Fruit fly (Drosophila melanogaster) whole organism, prepupa: ENCODE measurements around the gene CG6094.

Source experiments
- CG10631 ChIP-seq: fragments of 200-800 bp; sonication (Bioruptor generic); optimal IDR thresholded peaks from 2 replicates; lab custom pipeline; 2016; ENCODE audit warnings: missing biosample characterization, missing genetic modification characterization
- CG10669 ChIP-seq: fragments of 200-800 bp; sonication (Bioruptor generic); optimal IDR thresholded peaks from 3 replicates; lab custom pipeline; 2018; ENCODE audit warnings: missing biosample characterization, mild to moderate bottlenecking, missing genetic modification characterization, moderate library complexity
- CG11294 ChIP-seq: fragments of 200-800 bp; sonication (Bioruptor generic); IDR thresholded peaks from 2 replicates; pipeline ENCODE4 v1.3.6; 2022; ENCODE audit warnings: missing biosample characterization, missing genetic modification characterization
- CG11762 ChIP-seq: fragments of 200-800 bp; sonication (Bioruptor generic); optimal IDR thresholded peaks from 3 replicates; lab custom pipeline; 2016; ENCODE audit warnings: missing biosample characterization, missing genetic modification characterization; ENCODE audit not compliant: insufficient read depth
- CG15336 ChIP-seq: fragments of 200-800 bp; sonication (Bioruptor generic); IDR thresholded peaks from 2 replicates; pipeline ENCODE4 v1.3.6; 2022; ENCODE audit warnings: missing biosample characterization, missing genetic modification characterization
- CG16779 ChIP-seq: fragments of 200-800 bp; sonication (Bioruptor generic); optimal IDR thresholded peaks from 3 replicates; lab custom pipeline; 2017; ENCODE audit warnings: missing biosample characterization, mild to moderate bottlenecking, missing genetic modification characterization
- CG31627 ChIP-seq: fragments of 200-800 bp; sonication (Bioruptor generic); optimal IDR thresholded peaks from 3 replicates; lab custom pipeline; 2016; ENCODE audit warnings: missing biosample characterization, missing genetic modification characterization
- CG32006 ChIP-seq: fragments of 200-800 bp; sonication (Bioruptor generic); optimal IDR thresholded peaks from 3 replicates; lab custom pipeline; 2017; ENCODE audit warnings: missing biosample characterization, mild to moderate bottlenecking, missing genetic modification characterization
- CG34406 ChIP-seq: fragments of 200-800 bp; sonication (Bioruptor generic); optimal IDR thresholded peaks from 3 replicates; lab custom pipeline; 2016; ENCODE audit warnings: missing biosample characterization, missing genetic modification characterization
- CG3919 ChIP-seq: fragments of 200-800 bp; sonication (Bioruptor generic); optimal IDR thresholded peaks from 3 replicates; lab custom pipeline; 2016; ENCODE audit warnings: missing biosample characterization, missing genetic modification characterization
- CG6276 ChIP-seq: fragments of 200-800 bp; sonication (Bioruptor generic); optimal IDR thresholded peaks from 2 replicates; lab custom pipeline; 2017; ENCODE audit warnings: missing biosample characterization, mild to moderate bottlenecking, missing genetic modification characterization
- CG6792 ChIP-seq: fragments of 200-800 bp; sonication (Bioruptor generic); optimal IDR thresholded peaks from 3 replicates; lab custom pipeline; 2016; ENCODE audit warnings: missing biosample characterization, missing genetic modification characterization
- CG6808 ChIP-seq: fragments of 200-800 bp; sonication (Bioruptor generic); optimal IDR thresholded peaks from 3 replicates; lab custom pipeline; 2017; ENCODE audit warnings: missing biosample characterization, missing genetic modification characterization, mild to moderate bottlenecking, moderate library complexity, missing genetic modification reagents
- CG7368 ChIP-seq: fragments of 200-800 bp; sonication (Bioruptor generic); optimal IDR thresholded peaks from 3 replicates; lab custom pipeline; 2016; ENCODE audit warnings: missing biosample characterization, missing genetic modification characterization
- CG8319 ChIP-seq: fragments of 200-800 bp; sonication (Bioruptor generic); optimal IDR thresholded peaks from 3 replicates; lab custom pipeline; 2016; ENCODE audit warnings: missing biosample characterization, missing genetic modification characterization
- CG9139 ChIP-seq: fragments of 200-800 bp; sonication (Bioruptor generic); optimal IDR thresholded peaks from 3 replicates; lab custom pipeline; 2017; ENCODE audit warnings: missing biosample characterization, mild to moderate bottlenecking, missing genetic modification characterization
- Eip93F ChIP-seq: fragments of 200-800 bp; sonication (Bioruptor generic); optimal IDR thresholded peaks from 2 replicates; lab custom pipeline; 2016; ENCODE audit warnings: missing biosample characterization, mild to moderate bottlenecking, missing genetic modification characterization
- Ets96B ChIP-seq: fragments of 200-800 bp; optimal IDR thresholded peaks from 2 replicates; lab custom pipeline; 2019; ENCODE audit warnings: missing biosample characterization, mild to moderate bottlenecking, missing genetic modification characterization, moderate library complexity
- Gug ChIP-seq: fragments of 200-800 bp; sonication (Bioruptor generic); IDR thresholded peaks from 2 replicates; pipeline ENCODE4 v1.3.6; 2022; ENCODE audit warnings: missing biosample characterization, missing genetic modification characterization
- Hr39 ChIP-seq: fragments of 200-800 bp; sonication (Bioruptor generic); optimal IDR thresholded peaks from 2 replicates; lab custom pipeline; 2016; ENCODE audit warnings: missing biosample characterization, missing genetic modification characterization
- Hr4 ChIP-seq: fragments of 200-800 bp; sonication (Bioruptor generic); optimal IDR thresholded peaks from 3 replicates; lab custom pipeline; 2016; ENCODE audit warnings: missing biosample characterization, missing genetic modification characterization
- Lpt ChIP-seq: fragments of 200-800 bp; sonication (Bioruptor generic); optimal IDR thresholded peaks from 3 replicates; lab custom pipeline; 2016; ENCODE audit warnings: missing biosample characterization, missing genetic modification characterization
- OdsH ChIP-seq: fragments of 200-800 bp; sonication (Bioruptor generic); optimal IDR thresholded peaks from 3 replicates; lab custom pipeline; 2016; ENCODE audit warnings: missing biosample characterization, missing genetic modification characterization
- Smox ChIP-seq: fragments of 200-800 bp; sonication (Bioruptor generic); optimal IDR thresholded peaks from 3 replicates; lab custom pipeline; 2016; ENCODE audit warnings: missing biosample characterization, missing genetic modification characterization
- acj6 ChIP-seq: fragments of 200-800 bp; sonication (Bioruptor generic); optimal IDR thresholded peaks from 3 replicates; lab custom pipeline; 2016; ENCODE audit warnings: missing biosample characterization, missing genetic modification characterization
- cyc ChIP-seq: fragments of 200-800 bp; sonication (Bioruptor generic); optimal IDR thresholded peaks from 3 replicates; lab custom pipeline; 2016; ENCODE audit warnings: missing biosample characterization, missing genetic modification characterization
- dsx ChIP-seq: fragments of 200-800 bp; optimal IDR thresholded peaks from 3 replicates; lab custom pipeline; 2019; ENCODE audit warnings: missing biosample characterization, mild to moderate bottlenecking, missing genetic modification characterization, moderate library complexity; ENCODE audit not compliant: poor library complexity, severe bottlenecking
- esn ChIP-seq: fragments of 200-800 bp; sonication (Bioruptor generic); optimal IDR thresholded peaks from 2 replicates; lab custom pipeline; 2016; ENCODE audit warnings: missing biosample characterization, mild to moderate bottlenecking, missing genetic modification characterization, moderate library complexity
- fd59A ChIP-seq: fragments of 200-800 bp; sonication (Bioruptor generic); optimal IDR thresholded peaks from 2 replicates; lab custom pipeline; 2017; ENCODE audit warnings: missing biosample characterization, mild to moderate bottlenecking, missing genetic modification characterization, missing genetic modification reagents
- fkh ChIP-seq: fragments of 200-800 bp; sonication (Bioruptor generic); optimal IDR thresholded peaks from 3 replicates; lab custom pipeline; 2017; ENCODE audit warnings: missing biosample characterization, mild to moderate bottlenecking, missing genetic modification characterization, moderate library complexity
- lz ChIP-seq: fragments of 200-800 bp; sonication (Bioruptor generic); optimal IDR thresholded peaks from 3 replicates; lab custom pipeline; 2016; ENCODE audit warnings: missing biosample characterization, missing genetic modification characterization
- net ChIP-seq: fragments of 200-800 bp; sonication (Bioruptor generic); optimal IDR thresholded peaks from 3 replicates; lab custom pipeline; 2016; ENCODE audit warnings: missing biosample characterization, missing genetic modification characterization
- pdm3 ChIP-seq: fragments of 200-800 bp; sonication (Bioruptor generic); optimal IDR thresholded peaks from 3 replicates; lab custom pipeline; 2016; ENCODE audit warnings: missing biosample characterization, missing genetic modification characterization
- salr ChIP-seq, 2 experiments: fragments of 200-800 bp; sonication (Bioruptor generic); optimal IDR thresholded peaks; 3 replicates each; lab custom pipeline; 2016 to 2018; ENCODE audit warnings: missing biosample characterization in 2 of 2, missing genetic modification characterization in 2 of 2, mild to moderate bottlenecking in 1 of 2
- spab ChIP-seq: fragments of 200-800 bp; sonication (Bioruptor generic); optimal IDR thresholded peaks from 2 replicates; lab custom pipeline; 2017; ENCODE audit warnings: missing biosample characterization, mild to moderate bottlenecking, missing genetic modification characterization, missing genetic modification reagents
- ss ChIP-seq, 2 experiments: fragments of 200-800 bp; sonication (Bioruptor generic); optimal IDR thresholded peaks; 2 replicates in 1 of 2; 3 replicates in 1 of 2; lab custom pipeline; 2017 to 2018; ENCODE audit warnings: mild to moderate bottlenecking in 2 of 2, missing biosample characterization in 2 of 2, missing genetic modification characterization in 2 of 2, moderate library complexity in 1 of 2
- svp ChIP-seq: fragments of 200-800 bp; sonication (Bioruptor generic); peaks from one replicate; lab custom pipeline; 2016; ENCODE audit warnings: missing biosample characterization, missing genetic modification characterization
- topi ChIP-seq: fragments of 200-800 bp; sonication (Bioruptor generic); optimal IDR thresholded peaks from 3 replicates; lab custom pipeline; 2016; ENCODE audit warnings: missing biosample characterization, missing genetic modification characterization
- vri ChIP-seq: fragments of 200-800 bp; sonication (Bioruptor generic); optimal IDR thresholded peaks from 3 replicates; lab custom pipeline; 2016; ENCODE audit warnings: missing biosample characterization, mild to moderate bottlenecking, missing genetic modification characterization

CG6094 gene

dm6 chr2L:10468388-10468787 is 38.5 kb upstream of the CG6094 start (continued):
- TF ChIP-seq fd59A (GFP tag; lab: Kevin White, UChicago) (peak; percentile 27), CG6808 (GFP tag; lab: Kevin White, UChicago) (peak; percentile 48), Ets96B (tag; lab: Kevin White, UChicago) (peak; percentile 69), Gug (no peak), CG10669 (GFP tag; lab: Kevin White, UChicago) (peak; percentile 75), Eip93F (no peak), CG32006 (GFP tag; lab: Kevin White, UChicago) (peak; percentile 67), CG3919 (peak; percentile 55), vri (GFP tag; lab: Kevin White, UChicago) (no peak), CG31627 (peak; percentile 14), CG16779 (tag; lab: Kevin White, UChicago) (no peak), lz (GFP tag; lab: Kevin White, UChicago) (peak; percentile 7), CG10631 (GFP tag; lab: Kevin White, UChicago) (peak; percentile 46), topi (GFP tag; lab: Kevin White, UChicago) (peak; percentile 17), Smox (GFP tag; lab: Kevin White, UChicago) (peak; percentile 40), OdsH (GFP tag; lab: Kevin White, UChicago) (peak; percentile 58), esn (GFP tag; lab: Kevin White, UChicago) (peak; percentile 24), dsx (no peak), acj6 (GFP tag; lab: Kevin White, UChicago) (peak; percentile 52), Lpt (GFP tag; lab: Kevin White, UChicago) (peak; percentile 13), CG6792 (GFP tag; lab: Kevin White, UChicago) (peak; percentile 52), fkh (GFP tag; lab: Kevin White, UChicago) (no peak), net (peak; percentile 44), spab (GFP tag; lab: Kevin White, UChicago) (peak; percentile 55), CG11294 (GFP tag; lab: Robert Waterston, UW) (0 out of 2 replicates have a peak, but pooled peaks have one; percentile 13), CG34406 (GFP tag; lab: Kevin White, UChicago) (peak; percentile 46), ss (GFP tag; optimal IDR thresholded peaks at IDR 0.05; lab: Kevin White, UChicago) (no peak), CG11762 (GFP tag; lab: Kevin White, UChicago) (peak; percentile 30), CG7368 (GFP tag; lab: Kevin White, UChicago) (peak; percentile 37), CG9139 (GFP tag; lab: Kevin White, UChicago) (no peak), svp (GFP tag; lab: Kevin White, UChicago) (peak; percentile 89), pdm3 (GFP tag; lab: Kevin White, UChicago) (peak; percentile 60), cyc (GFP tag; lab: Kevin White, UChicago) (peak; percentile 38), Hr4 (GFP tag; lab: Kevin White, UChicago) (peak; percentile 43), salr (GFP tag; optimal IDR thresholded peaks at IDR 0.05; lab: Kevin White, UChicago) (peak in 1 of 2 experiments; percentile 30), CG6276 (GFP tag; lab: Kevin White, UChicago) (peak; percentile 10)

DNA sequence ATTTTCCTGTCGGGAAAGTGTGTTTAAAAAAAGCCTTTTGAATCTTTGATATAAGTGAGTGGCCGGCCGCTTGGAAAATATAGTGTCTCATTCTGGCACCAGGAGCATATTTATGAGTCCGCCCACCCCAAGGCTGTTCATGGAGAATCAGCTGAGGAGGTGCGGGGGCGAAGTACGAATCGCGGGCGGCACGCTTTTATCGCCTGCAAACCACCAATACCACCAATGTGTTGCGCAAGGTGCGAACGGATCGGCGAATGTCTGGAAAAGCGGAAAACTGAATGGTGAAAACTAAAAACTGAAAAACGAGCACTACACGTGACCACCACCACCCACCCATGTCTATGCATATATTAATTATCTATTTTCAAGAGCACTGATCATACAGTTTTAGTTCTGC is 37.9 kb upstream of the CG6094 start:
- no peak for TF ChIP-seq Hr39 (GFP tag; lab: Kevin White, UChicago)
- no peak for TF ChIP-seq CG31627
- no peak for TF ChIP-seq Smox (GFP tag; lab: Kevin White, UChicago)
- no peak for TF ChIP-seq CG15336 (GFP tag; lab: Robert Waterston, UW)
- TF ChIP-seq CG11762 (GFP tag; lab: Kevin White, UChicago): no peak
- no peak for TF ChIP-seq CG10631 (GFP tag; lab: Kevin White, UChicago)
- TF ChIP-seq CG8319: no peak
- TF ChIP-seq Hr4 (GFP tag; lab: Kevin White, UChicago): no peak
